ENCODE assay signal across 2 worm cellular contexts in the genomic region with DNA sequence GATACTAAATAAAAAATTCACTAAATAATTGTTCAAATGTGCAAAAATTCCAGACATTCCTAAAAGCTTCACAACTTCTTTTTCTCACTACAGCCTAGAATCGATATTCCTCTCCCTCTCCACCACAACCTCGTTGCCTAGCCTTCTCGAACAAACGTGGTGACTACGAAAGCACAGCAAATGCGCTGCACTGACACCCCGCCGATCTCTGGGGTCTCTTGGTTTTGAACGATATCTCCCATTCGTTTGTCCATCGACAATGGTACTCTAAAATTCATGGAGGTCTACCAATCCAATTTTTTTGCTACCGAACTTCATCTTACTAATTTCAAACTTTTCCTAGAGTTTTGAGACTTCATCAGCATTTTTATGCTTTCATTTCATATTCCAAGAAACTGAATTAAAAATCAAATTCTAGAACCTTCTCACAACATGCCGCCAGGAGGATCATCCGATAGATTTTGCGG.
A peak's percentile ranks its signal among the peaks of the same experiment; 100 is the strongest.
TF ChIP-seq lines count a peak whose summit lies in the region.

Gene W05H7.1, plus strand, starts transcription at position 417 of the 467 bp plus-strand sequence.

TF ChIP-seq in whole organism, L2 larva, 48 proteins besides CTCF, POLR2A, EP300 and RAD21 (continued from another document):
- TF ChIP-seq blmp-1 (tag; optimal IDR thresholded peaks at IDR 0.05; lab: Kevin White, UChicago; ENCODE audit: insufficient read depth) (no peak), nhr-77 (tag; optimal IDR thresholded peaks at IDR 0.05; lab: Kevin White, UChicago) (no peak), ZK546.5 (tag; optimal IDR thresholded peaks at IDR 0.05; lab: Kevin White, UChicago) (no peak), aly-2 (tag; optimal IDR thresholded peaks at IDR 0.05; lab: Kevin White, UChicago) (no peak), ztf-11 (tag; optimal IDR thresholded peaks at IDR 0.05; lab: Kevin White, UChicago) (no peak), nhr-12 (tag; optimal IDR thresholded peaks at IDR 0.05; lab: Kevin White, UChicago) (no peak), nhr-11 (tag; optimal IDR thresholded peaks at IDR 0.05; lab: Kevin White, UChicago) (no peak), sem-4 (tag; optimal IDR thresholded peaks at IDR 0.05; lab: Kevin White, UChicago) (no peak), gmeb-1 (tag; optimal IDR thresholded peaks at IDR 0.05; lab: Kevin White, UChicago) (no peak), lin-11 (tag; optimal IDR thresholded peaks at IDR 0.05; lab: Kevin White, UChicago) (peak; percentile 41), unc-62 (GFP tag; optimal IDR thresholded peaks at IDR 0.05; lab: Kevin White, UChicago) (no peak), crh-2 (tag; optimal IDR thresholded peaks at IDR 0.05; lab: Kevin White, UChicago) (peak; percentile 51), sma-9 (GFP tag; optimal IDR thresholded peaks at IDR 0.05; lab: Kevin White, UChicago) (peak; percentile 28), sma-9 (tag; optimal IDR thresholded peaks at IDR 0.05; lab: Kevin White, UChicago) (no peak), nhr-21 (tag; optimal IDR thresholded peaks at IDR 0.05; lab: Kevin White, UChicago) (no peak), nhr-10 (tag; optimal IDR thresholded peaks at IDR 0.05; lab: Kevin White, UChicago) (no peak), skn-1 (tag; optimal IDR thresholded peaks at IDR 0.05; lab: Kevin White, UChicago) (no peak), ama-1 (optimal IDR thresholded peaks at IDR 0.05; lab: Kevin White, UChicago) (no peak), mdl-1 (tag; optimal IDR thresholded peaks at IDR 0.05; lab: Kevin White, UChicago) (peak in 1 of 2 experiments; percentile 22), nhr-6 (tag; optimal IDR thresholded peaks at IDR 0.05; lab: Kevin White, UChicago) (no peak), fos-1 (tag; optimal IDR thresholded peaks at IDR 0.05; lab: Kevin White, UChicago) (peak; percentile 18), lsy-2 (tag; optimal IDR thresholded peaks at IDR 0.05; lab: Kevin White, UChicago) (peak in 1 of 2 experiments; percentile 51), lin-13 (GFP tag; optimal IDR thresholded peaks at IDR 0.05; lab: Kevin White, UChicago) (peak; percentile 14), alr-1 (tag; optimal IDR thresholded peaks at IDR 0.05; lab: Kevin White, UChicago) (no peak), mbf-1 (tag; optimal IDR thresholded peaks at IDR 0.05; lab: Kevin White, UChicago) (no peak), sma-3 (GFP tag; optimal IDR thresholded peaks at IDR 0.05; lab: Kevin White, UChicago) (peak; percentile 3)

TF ChIP-seq in whole organism, L4 larva, 104 proteins besides CTCF, POLR2A, EP300 and RAD21 (continued from another document):
- TF ChIP-seq dpl-1 (GFP tag; optimal IDR thresholded peaks at IDR 0.05; lab: Kevin White, UChicago): no peak
- no peak for TF ChIP-seq zag-1 (tag; optimal IDR thresholded peaks at IDR 0.05; lab: Kevin White, UChicago)
- peak in 1 of 2 experiments; percentile 98 for TF ChIP-seq unc-62 (GFP tag; optimal IDR thresholded peaks at IDR 0.05 in 1 of 2; lab: Kevin White, UChicago)
- no peak for TF ChIP-seq unc-62 (tag; optimal IDR thresholded peaks at IDR 0.05; lab: Kevin White, UChicago)
- TF ChIP-seq zfp-2 (tag; optimal IDR thresholded peaks at IDR 0.05; lab: Kevin White, UChicago): no peak
- no peak for TF ChIP-seq aly-2 (tag; optimal IDR thresholded peaks at IDR 0.05; lab: Kevin White, UChicago)
- TF ChIP-seq nhr-6 (tag; optimal IDR thresholded peaks at IDR 0.05; lab: Kevin White, UChicago): peak; percentile 54
- TF ChIP-seq lin-38 (GFP tag; IDR thresholded peaks at IDR 0.05; lab: Robert Waterston, UW): peak; percentile 38
